Fruit fly (Drosophila melanogaster): ENCODE measurements around the gene CG8369.

Gene CG8369

dm6 chr3R:8857496-8858255 is 35.9 kb downstream of the CG8369 start:
- TF ChIP-seq psq (optimal IDR thresholded peaks at IDR 0.05): no peak

DNA sequence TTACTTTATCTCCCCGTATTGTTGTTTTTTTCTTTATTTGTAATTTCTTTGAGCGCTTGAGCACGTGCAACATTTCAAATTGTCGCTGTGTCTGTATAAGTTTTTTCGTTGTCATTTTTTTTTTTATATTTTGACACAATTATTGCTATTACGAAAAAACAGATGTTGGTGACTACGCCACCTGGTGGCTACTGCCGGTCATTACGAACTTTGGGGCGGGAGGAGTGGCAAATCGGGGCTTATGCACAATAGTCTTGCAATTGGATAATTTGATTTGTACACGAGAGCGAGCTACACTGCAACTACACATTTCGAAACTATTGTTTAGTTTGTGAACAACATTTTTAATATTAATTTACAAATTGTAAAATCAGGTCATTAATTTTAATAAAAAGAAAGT is 37.5 kb downstream of the CG8369 start:
- TF ChIP-seq CG8478 (optimal IDR thresholded peaks at IDR 0.05) (no peak), Dll (optimal IDR thresholded peaks at IDR 0.05) (no peak), pan (optimal IDR thresholded peaks at IDR 0.05) (no peak), EcR (GFP tag; optimal IDR thresholded peaks at IDR 0.05) (no peak), usp (GFP tag; optimal IDR thresholded peaks at IDR 0.05) (no peak), psq (optimal IDR thresholded peaks at IDR 0.05) (no peak)

DNA sequence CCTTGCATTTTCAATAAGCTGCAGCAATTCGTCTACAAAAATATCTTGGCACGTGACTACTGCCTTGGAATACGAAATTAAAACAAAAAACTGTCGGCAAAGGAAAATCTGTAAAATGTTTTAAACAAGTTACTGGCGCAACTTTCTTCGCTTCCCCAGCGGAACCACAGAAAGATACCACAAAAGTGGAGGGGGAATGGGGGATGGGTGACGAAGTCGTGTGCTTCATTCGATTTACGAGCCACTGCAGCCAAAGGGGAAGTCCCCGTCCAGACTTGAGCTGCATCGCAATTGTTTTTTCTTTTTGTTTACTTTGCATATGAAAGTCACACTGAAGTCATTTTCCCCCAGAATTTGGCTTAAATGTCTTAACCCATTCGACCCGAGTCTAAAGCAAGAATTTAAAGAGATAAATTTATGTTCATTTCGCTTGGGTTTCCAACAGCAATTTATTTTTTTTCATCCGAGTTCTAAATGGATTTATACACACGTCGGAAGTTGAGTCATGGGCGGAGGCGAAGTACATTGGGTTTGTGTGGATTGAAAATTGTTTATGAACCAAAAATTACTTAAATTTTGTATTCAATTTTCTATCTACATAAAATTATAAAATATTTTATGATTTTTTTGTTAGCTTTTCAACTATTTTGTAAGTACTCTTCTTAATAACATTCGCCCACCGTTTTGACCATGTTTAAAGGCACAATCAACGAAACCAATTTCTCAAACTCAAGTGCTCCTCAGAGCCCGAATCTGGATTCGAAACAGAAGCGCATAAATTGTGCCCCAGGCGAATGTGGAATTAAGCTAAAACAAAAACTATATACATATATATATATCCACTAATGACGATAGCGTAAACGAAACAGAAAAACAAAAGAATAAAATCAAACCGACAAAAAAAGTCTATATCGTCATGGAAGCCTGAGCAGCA is 38.6 kb downstream of the CG8369 start:
- no peak for TF ChIP-seq Dll (optimal IDR thresholded peaks at IDR 0.05)

dm6 chr3R:8861671-8862070 is 39.9 kb downstream of the CG8369 start:
- TF ChIP-seq psq (optimal IDR thresholded peaks at IDR 0.05): no peak
- TF ChIP-seq pan (optimal IDR thresholded peaks at IDR 0.05): no peak
- no peak for TF ChIP-seq CG8478 (optimal IDR thresholded peaks at IDR 0.05)
- no peak for TF ChIP-seq Dll (optimal IDR thresholded peaks at IDR 0.05)
- no peak for TF ChIP-seq EcR (GFP tag; optimal IDR thresholded peaks at IDR 0.05)
- no peak for TF ChIP-seq usp (GFP tag; optimal IDR thresholded peaks at IDR 0.05)

DNA sequence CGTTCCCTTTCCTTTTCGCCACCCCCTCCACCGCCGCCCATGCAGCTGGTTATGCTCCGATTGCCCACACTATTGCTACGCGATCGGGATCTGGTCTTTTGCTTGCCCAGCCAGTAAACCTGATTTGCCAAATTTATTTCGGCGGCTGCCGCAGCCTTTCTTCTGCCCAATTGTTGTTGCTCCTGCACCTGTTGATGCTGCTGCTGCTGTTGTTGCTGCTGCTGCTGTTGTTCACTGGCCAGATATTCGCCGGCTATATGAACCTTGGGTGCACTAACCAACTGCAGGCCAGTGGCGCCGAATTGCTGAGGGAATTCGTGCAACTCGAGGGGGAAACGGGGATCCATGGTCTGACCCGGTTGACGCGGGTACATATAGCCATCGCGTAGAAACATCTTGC is 40.4 kb downstream of the CG8369 start:
- TF ChIP-seq psq (optimal IDR thresholded peaks at IDR 0.05) (no peak), EcR (GFP tag; optimal IDR thresholded peaks at IDR 0.05) (no peak), pan (optimal IDR thresholded peaks at IDR 0.05) (no peak), usp (GFP tag; optimal IDR thresholded peaks at IDR 0.05) (no peak), CG8478 (optimal IDR thresholded peaks at IDR 0.05) (no peak), Dll (optimal IDR thresholded peaks at IDR 0.05) (no peak)

- no peak for TF ChIP-seq EcR (GFP tag; optimal IDR thresholded peaks at IDR 0.05)
- TF ChIP-seq usp (GFP tag; optimal IDR thresholded peaks at IDR 0.05): no peak
- no peak for TF ChIP-seq Dll (optimal IDR thresholded peaks at IDR 0.05)
- TF ChIP-seq CG8478 (optimal IDR thresholded peaks at IDR 0.05): no peak
- TF ChIP-seq pan (optimal IDR thresholded peaks at IDR 0.05): no peak
- TF ChIP-seq psq (optimal IDR thresholded peaks at IDR 0.05): no peak
These were observed 40.9 kb downstream of the CG8369 start for dm6 chr3R:8862662-8863082.

DNA sequence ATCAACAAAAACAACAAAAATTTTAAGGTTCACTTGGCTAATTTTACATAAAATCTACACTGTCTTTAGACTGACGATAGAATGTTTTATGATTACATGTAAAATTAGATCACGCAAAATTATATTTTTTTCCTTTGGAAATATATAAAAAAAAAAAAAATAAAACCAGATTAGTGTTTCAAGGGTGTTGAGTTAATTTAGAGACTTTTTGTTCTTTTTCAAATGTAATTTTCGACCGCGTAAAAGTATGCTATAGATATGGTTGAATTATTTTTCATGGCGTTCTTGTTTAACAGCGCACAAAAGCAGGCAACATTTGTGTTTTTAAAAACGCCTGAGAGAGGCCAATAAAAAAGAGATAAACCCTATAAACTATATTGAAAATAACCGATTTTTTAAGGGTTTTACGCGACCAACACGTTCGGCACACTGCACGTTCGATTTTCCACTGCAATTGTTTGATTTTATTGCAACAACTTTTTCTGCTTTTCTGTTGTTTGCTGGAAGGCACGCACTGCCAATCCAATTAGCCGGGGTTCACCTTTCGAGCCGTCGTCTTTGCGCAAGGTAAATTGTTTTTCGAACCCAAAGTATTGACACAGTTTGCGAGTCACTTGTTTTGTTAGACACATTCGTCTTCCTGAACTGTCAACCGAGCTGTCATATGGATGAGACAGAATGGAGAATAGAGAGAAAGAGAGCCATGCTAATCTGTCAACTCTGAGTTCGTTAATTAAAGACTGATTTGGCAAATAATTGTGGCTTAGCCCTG is 41.5 kb downstream of the CG8369 start:
- TF ChIP-seq CG8478 (optimal IDR thresholded peaks at IDR 0.05) (no peak), usp (GFP tag; optimal IDR thresholded peaks at IDR 0.05) (no peak), EcR (GFP tag; optimal IDR thresholded peaks at IDR 0.05) (no peak), psq (optimal IDR thresholded peaks at IDR 0.05) (no peak), Dll (optimal IDR thresholded peaks at IDR 0.05) (no peak), pan (optimal IDR thresholded peaks at IDR 0.05) (no peak)

DNA sequence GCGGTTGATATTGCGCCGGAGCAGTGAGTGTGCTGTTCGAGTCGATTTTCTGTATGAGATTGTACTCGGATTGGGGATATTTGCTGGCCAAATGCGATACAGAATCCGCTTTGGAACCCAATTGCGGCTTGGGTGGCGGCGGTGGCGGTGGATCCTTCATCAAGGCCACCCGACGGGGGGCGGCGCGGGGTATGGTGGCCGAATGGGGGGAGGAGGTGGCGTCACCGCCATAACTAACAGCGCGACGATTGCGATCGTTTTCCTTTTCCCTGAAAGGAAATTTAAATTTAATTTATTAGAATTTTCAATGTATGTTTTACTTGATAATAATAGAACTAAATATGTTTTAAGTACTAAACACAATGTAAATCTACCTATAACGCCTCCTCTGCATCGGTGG is 43.2 kb downstream of the CG8369 start:
- TF ChIP-seq usp (GFP tag; optimal IDR thresholded peaks at IDR 0.05) (no peak), EcR (GFP tag; optimal IDR thresholded peaks at IDR 0.05) (no peak), pan (optimal IDR thresholded peaks at IDR 0.05) (no peak), psq (optimal IDR thresholded peaks at IDR 0.05) (no peak), CG8478 (optimal IDR thresholded peaks at IDR 0.05) (no peak), Dll (optimal IDR thresholded peaks at IDR 0.05) (no peak)

DNA sequence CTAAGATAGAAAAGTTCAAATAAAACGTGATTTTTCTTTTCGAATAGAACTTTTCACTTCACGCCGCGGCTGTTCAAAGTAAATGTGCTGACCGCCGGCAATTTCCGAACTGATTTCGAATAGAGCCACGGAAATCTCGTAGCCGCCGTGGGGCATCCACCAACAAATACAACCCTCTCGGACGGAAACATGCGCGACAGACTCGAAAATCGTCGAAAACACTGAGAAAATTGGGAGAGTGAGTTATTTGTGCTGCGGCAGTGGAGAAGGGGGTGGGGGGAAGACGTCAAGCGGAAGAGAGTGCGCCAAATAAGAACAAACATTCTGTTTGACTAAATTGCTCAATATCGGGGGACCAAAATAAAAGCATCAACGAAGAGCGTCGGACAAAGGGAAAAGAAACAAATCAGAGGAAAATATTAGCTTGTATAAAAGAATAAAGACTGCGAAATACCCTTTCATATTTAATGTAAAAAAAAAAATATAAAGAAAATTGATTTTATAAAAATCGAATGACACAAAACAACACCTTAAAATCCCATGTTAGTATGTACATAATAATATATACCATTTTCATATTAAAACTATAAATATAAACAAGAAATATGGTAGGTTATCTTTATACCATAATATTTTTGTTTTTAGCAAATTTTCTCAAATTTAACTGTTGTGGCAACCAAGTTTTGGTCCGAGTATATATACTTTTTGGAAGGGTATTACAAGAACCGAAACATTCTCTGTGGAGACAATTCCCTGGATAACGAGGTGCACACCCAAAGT is 45.7 kb downstream of the CG8369 start:
- TF ChIP-seq usp (GFP tag; optimal IDR thresholded peaks at IDR 0.05): no peak
- no peak for TF ChIP-seq psq (optimal IDR thresholded peaks at IDR 0.05)
- TF ChIP-seq Dll (optimal IDR thresholded peaks at IDR 0.05): no peak
- no peak for TF ChIP-seq CG8478 (optimal IDR thresholded peaks at IDR 0.05)
- no peak for TF ChIP-seq EcR (GFP tag; optimal IDR thresholded peaks at IDR 0.05)
- no peak for TF ChIP-seq pan (optimal IDR thresholded peaks at IDR 0.05)
